Fruit fly (Drosophila melanogaster): ENCODE results near the gene upd1.

DNA sequence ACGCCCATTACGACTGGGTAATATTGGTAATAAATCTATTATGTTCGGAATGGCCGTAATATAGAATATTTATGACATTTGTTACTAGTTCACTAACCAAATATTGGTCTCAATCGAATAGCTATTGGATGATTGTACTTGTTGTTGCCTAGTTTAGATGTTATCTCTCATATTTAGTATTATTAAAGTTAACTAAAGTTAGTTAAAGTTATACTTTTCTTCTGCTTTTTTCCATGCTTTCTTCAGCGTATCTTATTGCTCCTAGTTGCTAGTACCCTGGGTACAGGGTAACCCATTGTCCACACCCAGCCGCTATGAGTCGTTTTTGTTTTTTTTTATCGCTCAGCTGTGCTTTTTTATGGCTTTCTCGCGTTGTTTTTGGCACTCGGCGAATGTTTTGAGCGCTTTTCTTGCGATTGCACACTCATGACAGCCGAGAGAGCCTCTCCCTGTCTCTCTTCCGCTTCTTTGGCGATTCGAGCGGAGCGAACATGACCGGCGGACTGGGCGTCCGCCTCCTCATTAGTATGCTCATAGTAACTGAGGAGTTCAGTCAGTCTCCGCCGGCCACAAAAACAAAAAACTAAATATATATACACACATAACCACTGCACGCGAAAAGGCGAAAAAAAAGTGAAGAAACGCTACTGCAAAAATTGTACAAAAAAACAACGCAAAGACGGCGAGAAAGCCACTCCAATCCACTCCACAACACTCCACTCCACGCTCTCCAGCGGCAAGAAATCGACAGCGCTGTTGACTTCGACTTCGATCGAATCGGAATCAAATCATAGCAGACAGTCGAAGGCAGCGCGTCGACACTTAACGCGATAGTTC is 32.4 kb downstream of the upd1 start, which contains the start of gene upd3:
- TF ChIP-seq CG11294 (GFP tag; IDR thresholded peaks at IDR 0.05) (no peak), CG34406 (GFP tag; optimal IDR thresholded peaks at IDR 0.05) (no peak), Smox (GFP tag; optimal IDR thresholded peaks at IDR 0.05) (no peak), lz (GFP tag; optimal IDR thresholded peaks at IDR 0.05) (no peak), Blimp-1 (GFP tag; optimal IDR thresholded peaks at IDR 0.05) (no peak), spab (GFP tag; optimal IDR thresholded peaks at IDR 0.05) (no peak)
